Worm (Caenorhabditis elegans): ENCODE measurements around the gene F56D6.9.

The F56D6.9 gene

ce11 chrIV:3873195-3873594 is 18.9 kb upstream of the F56D6.9 start:
- TF ChIP-seq ets-7 (tag; optimal IDR thresholded peaks at IDR 0.05) (no peak), ama-1 (optimal IDR thresholded peaks at IDR 0.05) (no peak), F13C5.2 (tag; optimal IDR thresholded peaks at IDR 0.05) (no peak), tra-4 (tag; optimal IDR thresholded peaks at IDR 0.05) (no peak), tbx-37 (GFP tag; conservative IDR thresholded peaks at IDR 0.05) (no peak), sea-1 (GFP tag; conservative IDR thresholded peaks at IDR 0.05) (no peak), pes-1 (GFP tag; IDR thresholded peaks at IDR 0.05) (no peak), scrt-1 (GFP tag; IDR thresholded peaks at IDR 0.05) (no peak), B0310.2 (tag; optimal IDR thresholded peaks at IDR 0.05) (no peak), flt-1 (GFP tag; IDR thresholded peaks at IDR 0.05) (no peak), ceh-36 (tag; optimal IDR thresholded peaks at IDR 0.05) (no peak), aly-1 (tag; optimal IDR thresholded peaks at IDR 0.05) (no peak), tbx-11 (GFP tag; IDR thresholded peaks at IDR 0.05) (no peak)

- TF ChIP-seq hmg-4 (GFP tag; optimal IDR thresholded peaks at IDR 0.05) (no peak), sea-1 (GFP tag; conservative IDR thresholded peaks at IDR 0.05) (no peak), scrt-1 (GFP tag; IDR thresholded peaks at IDR 0.05) (no peak), F13C5.2 (tag; optimal IDR thresholded peaks at IDR 0.05) (no peak), B0310.2 (tag; optimal IDR thresholded peaks at IDR 0.05) (no peak), tbx-37 (GFP tag; conservative IDR thresholded peaks at IDR 0.05) (no peak), ets-7 (tag; optimal IDR thresholded peaks at IDR 0.05) (no peak), hmbx-1 (tag; optimal IDR thresholded peaks at IDR 0.05) (no peak), ceh-13 (GFP tag; optimal IDR thresholded peaks at IDR 0.05) (no peak), pes-1 (GFP tag; IDR thresholded peaks at IDR 0.05) (no peak), ceh-36 (tag; optimal IDR thresholded peaks at IDR 0.05) (no peak), ama-1 (optimal IDR thresholded peaks at IDR 0.05) (no peak)
Measured at ce11 chrIV:3873706-3874105, 18.4 kb upstream of the F56D6.9 start, which contains the start of gene F37C4.5. Gene F37C4.5 (minus strand): TSS chrIV:3873806.

- TF ChIP-seq sea-1 (GFP tag; conservative IDR thresholded peaks at IDR 0.05) (no peak), ama-1 (optimal IDR thresholded peaks at IDR 0.05) (no peak), hmg-4 (GFP tag; optimal IDR thresholded peaks at IDR 0.05) (no peak), tbx-37 (GFP tag; conservative IDR thresholded peaks at IDR 0.05) (no peak), hmbx-1 (tag; optimal IDR thresholded peaks at IDR 0.05) (no peak), B0310.2 (tag; optimal IDR thresholded peaks at IDR 0.05) (no peak), ceh-36 (tag; optimal IDR thresholded peaks at IDR 0.05) (no peak), aly-1 (tag; optimal IDR thresholded peaks at IDR 0.05) (no peak), F13C5.2 (tag; optimal IDR thresholded peaks at IDR 0.05) (no peak), ceh-13 (GFP tag; optimal IDR thresholded peaks at IDR 0.05) (no peak), flt-1 (GFP tag; IDR thresholded peaks at IDR 0.05) (no peak), pes-1 (GFP tag; IDR thresholded peaks at IDR 0.05) (no peak), scrt-1 (GFP tag; IDR thresholded peaks at IDR 0.05) (no peak), hnd-1 (tag; optimal IDR thresholded peaks at IDR 0.05) (no peak), ets-7 (tag; optimal IDR thresholded peaks at IDR 0.05) (no peak), tbx-11 (GFP tag; IDR thresholded peaks at IDR 0.05) (no peak), tra-4 (tag; optimal IDR thresholded peaks at IDR 0.05) (no peak)
Measured at ce11 chrIV:3874417-3874816, 17.7 kb upstream of the F56D6.9 start.

ce11 chrIV:3875260-3875659 is 16.9 kb upstream of the F56D6.9 start:
- TF ChIP-seq flt-1 (GFP tag; IDR thresholded peaks at IDR 0.05) (no peak), ets-7 (tag; optimal IDR thresholded peaks at IDR 0.05) (no peak), tra-4 (tag; optimal IDR thresholded peaks at IDR 0.05) (no peak), aly-1 (tag; optimal IDR thresholded peaks at IDR 0.05) (no peak), ceh-13 (GFP tag; optimal IDR thresholded peaks at IDR 0.05) (no peak), tbx-37 (GFP tag; conservative IDR thresholded peaks at IDR 0.05) (no peak), tbx-11 (GFP tag; IDR thresholded peaks at IDR 0.05) (no peak), hmg-4 (GFP tag; optimal IDR thresholded peaks at IDR 0.05) (no peak), B0310.2 (tag; optimal IDR thresholded peaks at IDR 0.05) (no peak)

- TF ChIP-seq scrt-1 (GFP tag; IDR thresholded peaks at IDR 0.05) (no peak), hmg-4 (GFP tag; optimal IDR thresholded peaks at IDR 0.05) (no peak), F13C5.2 (tag; optimal IDR thresholded peaks at IDR 0.05) (no peak), aly-1 (tag; optimal IDR thresholded peaks at IDR 0.05) (no peak), hnd-1 (tag; optimal IDR thresholded peaks at IDR 0.05) (no peak), tbx-11 (GFP tag; IDR thresholded peaks at IDR 0.05) (no peak), B0310.2 (tag; optimal IDR thresholded peaks at IDR 0.05) (no peak), ama-1 (optimal IDR thresholded peaks at IDR 0.05) (no peak), ets-7 (tag; optimal IDR thresholded peaks at IDR 0.05) (no peak), ceh-36 (tag; optimal IDR thresholded peaks at IDR 0.05) (no peak), pes-1 (GFP tag; IDR thresholded peaks at IDR 0.05) (no peak), sea-1 (GFP tag; conservative IDR thresholded peaks at IDR 0.05) (no peak), hmbx-1 (tag; optimal IDR thresholded peaks at IDR 0.05) (no peak), tbx-37 (GFP tag; conservative IDR thresholded peaks at IDR 0.05) (no peak), tra-4 (tag; optimal IDR thresholded peaks at IDR 0.05) (no peak), ceh-13 (GFP tag; optimal IDR thresholded peaks at IDR 0.05) (no peak), flt-1 (GFP tag; IDR thresholded peaks at IDR 0.05) (no peak)
Measured at ce11 chrIV:3876955-3877354, 15.2 kb upstream of the F56D6.9 start.

ce11 chrIV:3878283-3878938 is 13.7 kb upstream of the F56D6.9 start, which contains the start of gene F37C4.6:
Gene F37C4.6 (minus strand): TSS chrIV:3878333.
- TF ChIP-seq scrt-1 (GFP tag; IDR thresholded peaks at IDR 0.05) (no peak), F13C5.2 (tag; optimal IDR thresholded peaks at IDR 0.05) (no peak), sea-1 (GFP tag; conservative IDR thresholded peaks at IDR 0.05) (no peak), tbx-11 (GFP tag; IDR thresholded peaks at IDR 0.05) (no peak), B0310.2 (tag; optimal IDR thresholded peaks at IDR 0.05) (no peak), tbx-37 (GFP tag; conservative IDR thresholded peaks at IDR 0.05) (no peak), aly-1 (tag; optimal IDR thresholded peaks at IDR 0.05) (no peak), ceh-13 (GFP tag; optimal IDR thresholded peaks at IDR 0.05) (no peak), ceh-36 (tag; optimal IDR thresholded peaks at IDR 0.05) (no peak), hmg-4 (GFP tag; optimal IDR thresholded peaks at IDR 0.05) (no peak), ama-1 (optimal IDR thresholded peaks at IDR 0.05) (no peak), hnd-1 (tag; optimal IDR thresholded peaks at IDR 0.05) (no peak), flt-1 (GFP tag; IDR thresholded peaks at IDR 0.05) (no peak), pes-1 (GFP tag; IDR thresholded peaks at IDR 0.05) (no peak), ets-7 (tag; optimal IDR thresholded peaks at IDR 0.05) (no peak), hmbx-1 (tag; optimal IDR thresholded peaks at IDR 0.05) (no peak), tra-4 (tag; optimal IDR thresholded peaks at IDR 0.05) (no peak)

- TF ChIP-seq scrt-1 (GFP tag; IDR thresholded peaks at IDR 0.05) = no peak
- no peak for TF ChIP-seq hmg-4 (GFP tag; optimal IDR thresholded peaks at IDR 0.05)
- no peak for TF ChIP-seq ceh-13 (GFP tag; optimal IDR thresholded peaks at IDR 0.05)
- TF ChIP-seq tbx-11 (GFP tag; IDR thresholded peaks at IDR 0.05) = no peak
- TF ChIP-seq ama-1 (optimal IDR thresholded peaks at IDR 0.05) = no peak
- no peak for TF ChIP-seq ets-7 (tag; optimal IDR thresholded peaks at IDR 0.05)
- TF ChIP-seq tra-4 (tag; optimal IDR thresholded peaks at IDR 0.05) = no peak
- TF ChIP-seq aly-1 (tag; optimal IDR thresholded peaks at IDR 0.05) = no peak
- TF ChIP-seq hnd-1 (tag; optimal IDR thresholded peaks at IDR 0.05) = no peak
- TF ChIP-seq flt-1 (GFP tag; IDR thresholded peaks at IDR 0.05) = no peak
- TF ChIP-seq F13C5.2 (tag; optimal IDR thresholded peaks at IDR 0.05) = no peak
Measured at ce11 chrIV:3881119-3881518, 11.0 kb upstream of the F56D6.9 start, which contains the start of the genes F37C4.8 and oac-23. Gene F37C4.8 (minus strand): TSS chrIV:3881219. Gene oac-23 (plus strand): TSS chrIV:3881441.
